Worm (Caenorhabditis elegans) whole organism, young adult: ENCODE measurements around the gene spe-29.
A peak's percentile ranks its signal among the peaks of the same experiment; 100 is the strongest.

Source experiments
- B0019.2 ChIP-seq: fragments of 200-800 bp; sonication (Bioruptor generic); conservative IDR thresholded peaks from 2 replicates; pipeline ENCODE4 v1.3.6; 2022; ENCODE audit warnings: missing genetic modification reagents, missing genetic modification characterization, missing compliant biosample characterization
- B0261.1 ChIP-seq: sonication (generic microtip); optimal IDR thresholded peaks from 2 replicates; lab custom pipeline; 2016; ENCODE audit warnings: mild to moderate bottlenecking, missing genetic modification characterization, moderate library complexity, missing compliant biosample characterization
- C17E4.6 ChIP-seq: fragments of 200-800 bp; sonication (Bioruptor generic); IDR thresholded peaks from 2 replicates; pipeline ENCODE4 v1.3.6; 2022; ENCODE audit warnings: missing genetic modification reagents, missing genetic modification characterization, missing compliant biosample characterization
- D2030.7 ChIP-seq: fragments of 200-800 bp; sonication (Bioruptor generic); IDR thresholded peaks from 2 replicates; pipeline ENCODE4 v1.3.6; 2022; ENCODE audit warnings: missing genetic modification reagents, missing genetic modification characterization, missing compliant biosample characterization
- F33H1.4 ChIP-seq: fragments of 200-800 bp; sonication (Bioruptor generic); IDR thresholded peaks from 2 replicates; pipeline ENCODE4 v1.3.6; 2022; ENCODE audit warnings: missing genetic modification reagents, missing genetic modification characterization, missing compliant biosample characterization
- F57C9.4 ChIP-seq: sonication (generic microtip); optimal IDR thresholded peaks from 2 replicates; lab custom pipeline; 2017; ENCODE audit warnings: mild to moderate bottlenecking, missing genetic modification characterization, missing compliant biosample characterization
- Y67H2A.10 ChIP-seq: fragments of 200-800 bp; sonication (Bioruptor generic); conservative IDR thresholded peaks from 2 replicates; pipeline ENCODE4 v1.3.6; 2022; ENCODE audit warnings: missing genetic modification reagents, missing genetic modification characterization, missing compliant biosample characterization
- ccch-3 ChIP-seq: fragments of 200-800 bp; sonication (Bioruptor generic); optimal IDR thresholded peaks from 2 replicates; lab custom pipeline; 2018; ENCODE audit warnings: mild to moderate bottlenecking, missing genetic modification characterization, missing compliant biosample characterization
- cebp-2 ChIP-seq: fragments of 200-800 bp; sonication (Bioruptor generic); IDR thresholded peaks from 2 replicates; pipeline ENCODE4 v1.3.6; 2022; ENCODE audit warnings: missing genetic modification characterization, missing compliant biosample characterization
- ceh-40 ChIP-seq: fragments of 200-800 bp; sonication (Bioruptor generic); IDR thresholded peaks from 2 replicates; pipeline ENCODE4 v1.3.6; 2022; ENCODE audit warnings: missing genetic modification characterization, missing compliant biosample characterization
- ceh-91 ChIP-seq: fragments of 200-800 bp; sonication (Bioruptor generic); IDR thresholded peaks from 2 replicates; pipeline ENCODE4 v1.3.6; 2022; ENCODE audit warnings: missing genetic modification reagents, missing genetic modification characterization, missing compliant biosample characterization
- die-1 ChIP-seq: sonication (generic microtip); optimal IDR thresholded peaks from 2 replicates; lab custom pipeline; 2016; ENCODE audit warnings: missing genotype, mild to moderate bottlenecking, missing genetic modification characterization, missing compliant biosample characterization
- gei-17 ChIP-seq: fragments of 200-800 bp; sonication (Bioruptor generic); optimal IDR thresholded peaks from 2 replicates; lab custom pipeline; 2018; ENCODE audit warnings: mild to moderate bottlenecking, missing genetic modification characterization, missing compliant biosample characterization
- hlh-26 ChIP-seq: fragments of 200-800 bp; sonication (Bioruptor generic); conservative IDR thresholded peaks from 2 replicates; pipeline ENCODE4 v1.3.6; 2022; ENCODE audit warnings: missing genetic modification reagents, missing genetic modification characterization, missing compliant biosample characterization
- hmg-1.2 ChIP-seq: fragments of 200-800 bp; sonication (Bioruptor generic); IDR thresholded peaks from 2 replicates; pipeline ENCODE4 v1.3.6; 2022; ENCODE audit warnings: missing genetic modification reagents, missing genetic modification characterization, missing compliant biosample characterization
- hsf-1 ChIP-seq: fragments of 200-800 bp; sonication (Bioruptor generic); IDR thresholded peaks from 2 replicates; pipeline ENCODE4 v1.3.6; 2022; ENCODE audit warnings: missing genetic modification reagents, missing genetic modification characterization, missing compliant biosample characterization
- let-526 ChIP-seq: fragments of 200-800 bp; sonication (Bioruptor generic); IDR thresholded peaks from 2 replicates; pipeline ENCODE4 v1.3.6; 2022; ENCODE audit warnings: missing genetic modification reagents, missing genetic modification characterization, missing compliant biosample characterization
- lir-1 ChIP-seq: fragments of 200-800 bp; sonication (Bioruptor generic); conservative IDR thresholded peaks from 2 replicates; pipeline ENCODE4 v1.3.6; 2022; ENCODE audit warnings: missing genetic modification reagents, missing genetic modification characterization, missing compliant biosample characterization
- mcd-1 ChIP-seq: fragments of 200-800 bp; sonication (Bioruptor generic); IDR thresholded peaks from 2 replicates; pipeline ENCODE4 v1.3.6; 2022; ENCODE audit warnings: missing genetic modification reagents, missing genetic modification characterization, missing compliant biosample characterization
- mes-4 ChIP-seq: sonication (generic microtip); optimal IDR thresholded peaks from 2 replicates; lab custom pipeline; 2016; ENCODE audit warnings: missing genotype, missing genetic modification characterization, missing compliant biosample characterization
- nfyb-1 ChIP-seq: fragments of 200-800 bp; sonication (Bioruptor generic); IDR thresholded peaks from 2 replicates; pipeline ENCODE4 v1.3.6; 2022; ENCODE audit warnings: missing genetic modification reagents, missing genetic modification characterization, missing compliant biosample characterization
- nhr-179 ChIP-seq: sonication (generic microtip); optimal IDR thresholded peaks from 2 replicates; lab custom pipeline; 2016; ENCODE audit warnings: mild to moderate bottlenecking, missing genetic modification characterization, missing compliant biosample characterization
- tlf-1 ChIP-seq: fragments of 200-800 bp; sonication (Bioruptor generic); optimal IDR thresholded peaks from 2 replicates; lab custom pipeline; 2018; ENCODE audit warnings: mild to moderate bottlenecking, missing genetic modification characterization, missing compliant biosample characterization
- ztf-18 ChIP-seq: sonication (generic microtip); optimal IDR thresholded peaks from 2 replicates; lab custom pipeline; 2016; ENCODE audit warnings: missing genotype, mild to moderate bottlenecking, missing genetic modification characterization, missing compliant biosample characterization

The spe-29 gene

DNA sequence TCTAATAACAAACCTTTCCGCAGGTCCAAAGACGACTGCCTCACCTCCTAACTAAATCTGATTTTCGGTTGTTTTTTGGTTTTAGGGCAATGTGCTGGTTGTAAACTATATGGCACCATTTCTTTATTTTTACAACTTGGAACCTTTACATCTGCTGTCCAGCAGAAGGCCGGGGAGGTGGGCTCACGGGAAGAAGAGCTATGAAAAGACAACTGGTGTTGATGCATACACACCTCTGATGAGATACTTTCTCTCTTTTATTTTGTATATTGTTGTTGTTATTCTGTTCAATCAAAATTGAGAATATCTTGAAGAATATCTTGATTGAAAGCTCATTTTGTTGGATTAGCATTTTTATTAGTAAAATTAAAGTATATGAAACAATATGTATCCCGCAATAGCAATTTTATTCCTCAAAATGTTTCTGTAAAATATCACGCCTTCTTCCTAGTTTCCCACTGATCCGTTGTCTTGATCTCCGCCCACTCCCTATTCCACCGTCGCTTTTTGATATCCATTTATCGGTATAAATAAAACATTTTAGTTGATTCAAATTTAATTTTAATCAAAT is 44.0 kb downstream of the spe-29 start, which contains the start of gene dhp-2:
Gene dhp-2 (plus strand): TSS at position 521 of the 571 bp plus-strand sequence.
- TF ChIP-seq cebp-2 (no peak), hlh-26 (GFP tag; lab: Robert Waterston, UW) (no peak), F33H1.4 (GFP tag; lab: Robert Waterston, UW) (no peak), ztf-18 (tag; lab: Kevin White, UChicago) (no peak), Y67H2A.10 (no peak), lir-1 (GFP tag; lab: Robert Waterston, UW) (no peak), C17E4.6 (GFP tag; lab: Robert Waterston, UW) (no peak), B0261.1 (no peak), die-1 (tag; lab: Kevin White, UChicago) (no peak), mcd-1 (GFP tag; lab: Robert Waterston, UW) (no peak), gei-17 (GFP tag; lab: Kevin White, UChicago) (no peak)

DNA sequence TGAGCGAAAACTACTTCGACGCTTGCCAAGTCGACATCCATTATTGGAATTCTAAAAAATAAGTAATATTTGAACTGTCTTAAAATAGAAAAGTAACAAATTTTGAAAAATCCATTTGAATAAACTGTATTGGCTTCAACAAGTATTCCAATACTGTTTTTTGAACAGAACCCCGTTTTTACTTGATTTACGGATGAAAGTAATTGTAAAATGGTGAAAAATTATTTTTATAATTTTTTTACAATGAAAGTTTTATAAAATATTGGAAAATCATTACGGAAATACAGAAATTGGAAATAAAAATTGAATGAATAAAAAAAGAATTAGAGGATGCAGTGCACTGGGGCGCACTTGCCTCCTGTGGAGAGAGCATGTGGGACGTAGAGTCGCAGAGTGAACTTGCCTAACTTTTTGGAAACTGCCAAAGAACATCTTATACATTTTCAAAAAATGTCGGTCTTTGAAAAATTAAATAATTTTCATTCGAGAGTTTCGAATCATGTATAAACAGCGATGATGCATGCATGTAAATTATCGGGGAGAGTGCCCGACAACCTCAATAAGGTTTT is 48.6 kb downstream of the spe-29 start, which contains the start of gene rrp-1:
Gene rrp-1 (minus strand): TSS at position 51 of the 569 bp plus-strand sequence.
- TF ChIP-seq nhr-179 (tag; lab: Kevin White, UChicago) = no peak
- peak; percentile 87 for TF ChIP-seq hmg-1.2 (GFP tag; lab: Robert Waterston, UW)
- TF ChIP-seq mcd-1 (GFP tag; lab: Robert Waterston, UW) = peak; percentile 36; the same call in 1 of the 2 replicates

DNA sequence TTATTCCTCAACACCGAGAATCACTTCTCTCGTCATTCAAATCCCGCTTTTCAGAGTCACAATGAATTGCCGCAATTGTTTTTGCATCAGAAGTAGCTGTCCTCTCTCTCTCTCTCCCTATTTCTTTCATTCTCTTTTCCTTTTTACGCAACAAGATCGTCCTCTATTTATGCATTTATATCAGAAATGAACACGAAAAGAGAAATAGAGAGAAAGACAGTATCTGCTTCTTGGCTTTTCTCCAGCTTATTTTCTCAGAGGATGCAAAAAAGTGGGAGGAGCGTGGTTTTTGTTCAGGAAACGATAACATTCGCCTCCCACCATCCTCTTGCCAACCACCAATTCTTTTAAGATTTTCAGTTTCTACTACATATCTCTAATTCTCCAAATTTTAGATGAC is 49.2 kb downstream of the spe-29 start, which contains the start of gene mam-2:
Gene mam-2 (plus strand): TSS at position 301 of the 400 bp plus-strand sequence.
- TF ChIP-seq nhr-179 (tag; lab: Kevin White, UChicago) (no peak), ceh-40 (GFP tag; lab: Robert Waterston, UW) (no peak), B0019.2 (GFP tag; lab: Robert Waterston, UW) (no peak), tlf-1 (GFP tag; lab: Kevin White, UChicago) (no peak), Y67H2A.10 (no peak), nfyb-1 (GFP tag; lab: Robert Waterston, UW) (no peak), hlh-26 (GFP tag; lab: Robert Waterston, UW) (no peak), F57C9.4 (tag; lab: Kevin White, UChicago) (no peak), hsf-1 (GFP tag; lab: Robert Waterston, UW) (no peak), cebp-2 (no peak), let-526 (no peak), ccch-3 (GFP tag; lab: Kevin White, UChicago) (no peak), die-1 (tag; lab: Kevin White, UChicago) (no peak), ceh-91 (GFP tag; lab: Robert Waterston, UW) (no peak), mes-4 (tag; lab: Kevin White, UChicago) (no peak), D2030.7 (no peak)
